Worm (Caenorhabditis elegans): ENCODE measurements around the gene myo-3.

DNA sequence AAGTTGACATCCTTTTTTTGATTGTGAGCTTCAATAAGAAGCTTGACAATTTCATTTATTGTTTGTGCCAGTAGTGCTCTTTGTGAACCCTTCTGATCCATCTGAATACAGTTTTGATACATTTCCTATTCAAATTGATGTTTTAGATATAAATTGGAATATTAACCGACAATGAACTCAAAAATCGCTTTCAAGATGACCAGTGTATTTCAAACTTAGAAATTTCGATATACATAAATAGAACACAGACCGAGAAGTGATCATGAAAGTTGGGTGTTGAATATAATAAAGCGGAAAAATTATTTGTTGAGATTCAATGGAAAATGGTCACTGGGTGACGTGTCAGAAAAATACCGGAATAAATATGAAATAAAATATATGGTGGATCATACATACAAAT is 52.8 kb downstream of the myo-3 start, which contains the start of gene elpc-3:
- no peak for TF ChIP-seq ama-1 (optimal IDR thresholded peaks at IDR 0.05)
- no peak for TF ChIP-seq sea-1 (GFP tag; conservative IDR thresholded peaks at IDR 0.05)
- no peak for TF ChIP-seq flt-1 (GFP tag; IDR thresholded peaks at IDR 0.05)
- TF ChIP-seq ceh-13 (GFP tag; optimal IDR thresholded peaks at IDR 0.05): no peak
- TF ChIP-seq pes-1 (GFP tag; IDR thresholded peaks at IDR 0.05): no peak
- TF ChIP-seq tbx-11 (GFP tag; IDR thresholded peaks at IDR 0.05): no peak
- no peak for TF ChIP-seq scrt-1 (GFP tag; IDR thresholded peaks at IDR 0.05)
- TF ChIP-seq hmg-4 (GFP tag; optimal IDR thresholded peaks at IDR 0.05): no peak
- TF ChIP-seq F13C5.2 (tag; optimal IDR thresholded peaks at IDR 0.05): no peak
- TF ChIP-seq tra-4 (tag; optimal IDR thresholded peaks at IDR 0.05): no peak

Data from whole organism, early embryonic.